Fruit fly (Drosophila melanogaster): Measurements from ENCODE around the gene CG5376.

Gene CG5376

dm6 chr3R:22461673-22462585 lies 26.8 kb downstream of the CG5376 start, which contains the start of the genes Rpn7 and AP-2mu:
Gene Rpn7 (minus strand): TSS chr3R:22462054.
Gene AP-2mu (plus strand): TSS chr3R:22462455.
- TF ChIP-seq ttk (optimal IDR thresholded peaks at IDR 0.05), result no peak
- no peak for TF ChIP-seq psq (optimal IDR thresholded peaks at IDR 0.05)
- no peak for TF ChIP-seq h (optimal IDR thresholded peaks at IDR 0.05)
- no peak for TF ChIP-seq insv (optimal IDR thresholded peaks at IDR 0.05)

DNA sequence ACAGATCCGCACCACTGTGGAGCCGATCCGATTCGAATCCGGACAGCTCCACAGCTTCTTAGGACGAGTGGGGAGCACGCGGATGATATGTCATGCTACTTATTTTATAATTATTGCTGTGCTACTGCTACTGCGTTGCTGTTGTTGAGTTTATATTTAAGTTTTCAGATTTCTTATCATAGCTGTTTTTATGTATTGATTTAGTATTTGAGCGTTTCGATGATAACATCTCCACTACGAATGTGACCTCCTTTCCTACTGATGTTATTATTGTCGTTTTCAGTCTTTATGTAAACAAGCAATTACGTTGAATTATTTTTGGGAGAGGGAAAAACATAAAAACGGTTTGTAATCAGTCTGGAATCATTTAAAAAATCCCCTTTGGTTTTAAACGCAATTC lies 32.7 kb downstream of the CG5376 start:
- TF ChIP-seq Myc (optimal IDR thresholded peaks at IDR 0.05) (no peak), h (optimal IDR thresholded peaks at IDR 0.05) (no peak), ttk (optimal IDR thresholded peaks at IDR 0.05) (no peak), psq (optimal IDR thresholded peaks at IDR 0.05) (no peak), Sin3A (optimal IDR thresholded peaks at IDR 0.05) (no peak), insv (optimal IDR thresholded peaks at IDR 0.05) (no peak)

DNA sequence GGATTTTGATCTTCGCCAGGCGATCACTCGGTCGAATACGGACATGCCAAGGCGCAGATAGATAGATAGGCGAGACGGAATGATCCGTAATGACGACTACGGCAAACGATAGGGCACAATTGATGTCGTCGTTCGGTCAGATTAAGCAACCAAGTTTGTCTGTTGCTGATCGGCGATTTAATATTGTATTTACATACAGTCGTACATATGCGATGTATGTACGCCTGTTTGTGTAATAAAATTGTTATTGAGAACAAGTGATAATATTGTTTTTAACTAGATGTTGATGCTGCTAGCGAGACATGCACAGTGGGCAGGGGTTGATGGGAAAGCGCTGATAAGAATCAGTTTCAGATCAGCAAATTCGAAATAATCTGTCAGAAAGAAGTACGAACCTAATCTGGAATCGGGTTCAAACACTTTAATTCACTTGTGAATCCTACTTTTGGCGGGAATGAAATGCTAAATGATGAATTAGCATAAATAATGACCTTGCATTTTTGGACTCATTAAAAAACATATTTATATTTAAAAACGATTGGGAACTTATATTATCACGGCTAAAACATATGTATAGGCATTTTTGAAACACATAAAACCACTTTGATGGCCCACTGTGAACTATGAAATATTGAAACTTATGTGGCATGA lies 33.3 kb downstream of the CG5376 start:
- no peak for TF ChIP-seq ttk (optimal IDR thresholded peaks at IDR 0.05)
- no peak for TF ChIP-seq Myc (optimal IDR thresholded peaks at IDR 0.05)
- no peak for TF ChIP-seq Sin3A (optimal IDR thresholded peaks at IDR 0.05)
- no peak for TF ChIP-seq psq (optimal IDR thresholded peaks at IDR 0.05)
- no peak for TF ChIP-seq h (optimal IDR thresholded peaks at IDR 0.05)
- no peak for TF ChIP-seq insv (optimal IDR thresholded peaks at IDR 0.05)

dm6 chr3R:22454397-22455334 lies 34.1 kb downstream of the CG5376 start:
- no peak for TF ChIP-seq h (optimal IDR thresholded peaks at IDR 0.05)
- no peak for TF ChIP-seq Myc (optimal IDR thresholded peaks at IDR 0.05)
- TF ChIP-seq insv (optimal IDR thresholded peaks at IDR 0.05), result no peak
- no peak for TF ChIP-seq ttk (optimal IDR thresholded peaks at IDR 0.05)
- no peak for TF ChIP-seq Sin3A (optimal IDR thresholded peaks at IDR 0.05)
- TF ChIP-seq psq (optimal IDR thresholded peaks at IDR 0.05), result no peak

- TF ChIP-seq h (optimal IDR thresholded peaks at IDR 0.05) (no peak), Sin3A (optimal IDR thresholded peaks at IDR 0.05) (no peak), psq (optimal IDR thresholded peaks at IDR 0.05) (no peak), Myc (optimal IDR thresholded peaks at IDR 0.05) (no peak), insv (optimal IDR thresholded peaks at IDR 0.05) (no peak), ttk (optimal IDR thresholded peaks at IDR 0.05) (no peak)
These were observed 38.8 kb downstream of the CG5376 start for dm6 chr3R:22449871-22450424.

DNA sequence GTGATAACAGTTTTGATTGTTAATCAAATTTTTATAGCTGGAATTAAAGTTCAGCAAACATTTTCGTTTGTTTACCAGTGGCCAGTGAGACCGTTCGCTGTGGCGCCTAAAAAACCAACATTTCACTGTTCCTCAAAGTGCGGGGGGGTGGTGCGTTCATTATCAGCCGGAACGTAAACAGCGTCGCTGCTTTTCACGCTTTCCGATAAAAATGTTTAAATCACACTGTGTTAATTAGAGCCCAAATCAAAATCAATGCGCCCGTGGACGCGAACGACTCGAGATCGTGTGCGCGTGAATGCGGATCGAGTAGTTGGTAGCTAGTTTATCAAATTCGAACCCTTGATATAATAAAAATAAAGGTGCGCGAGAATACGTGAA lies 40.9 kb downstream of the CG5376 start, which contains the start of gene CG34376:
Gene CG34376 (plus strand): TSS at position 226 of the 381 bp plus-strand sequence.
- peak; percentile 39 for TF ChIP-seq psq (optimal IDR thresholded peaks at IDR 0.05)
- no peak for TF ChIP-seq h (optimal IDR thresholded peaks at IDR 0.05)

dm6 chr3R:22447195-22447873 lies 41.4 kb downstream of the CG5376 start, which contains the start of gene CG34288:
Gene CG34288 (minus strand): TSS chr3R:22447263.
- TF ChIP-seq Myc (optimal IDR thresholded peaks at IDR 0.05), result no peak
- TF ChIP-seq insv (optimal IDR thresholded peaks at IDR 0.05), result no peak

- TF ChIP-seq ttk (optimal IDR thresholded peaks at IDR 0.05) (no peak), insv (optimal IDR thresholded peaks at IDR 0.05) (no peak), Sin3A (optimal IDR thresholded peaks at IDR 0.05) (no peak)
These were observed 42.3 kb downstream of the CG5376 start, which contains the start of gene CG12499 for dm6 chr3R:22446493-22446892. Gene CG12499 (minus strand): TSS chr3R:22446587.

- TF ChIP-seq insv (optimal IDR thresholded peaks at IDR 0.05), result no peak
- TF ChIP-seq Sin3A (optimal IDR thresholded peaks at IDR 0.05), result no peak
- TF ChIP-seq Myc (optimal IDR thresholded peaks at IDR 0.05), result no peak
- no peak for TF ChIP-seq h (optimal IDR thresholded peaks at IDR 0.05)
- TF ChIP-seq ttk (optimal IDR thresholded peaks at IDR 0.05), result no peak
- TF ChIP-seq psq (optimal IDR thresholded peaks at IDR 0.05), result no peak
These were observed 50.5 kb downstream of the CG5376 start for dm6 chr3R:22438301-22438700.

All from Kc167 (cell line).